Fruit fly (Drosophila melanogaster) whole organism, embryonic: ENCODE data around the gene ssp3.

ENCODE experiments used
- CG10209 ChIP-seq: fragments of 200-800 bp; sonication (Bioruptor generic); optimal IDR thresholded peaks from 3 replicates; lab custom pipeline; 2017; ENCODE audit warnings: missing biosample characterization, mild to moderate bottlenecking, missing genetic modification characterization, missing genetic modification reagents
- CG10274 ChIP-seq: fragments of 200-800 bp; sonication (Bioruptor generic); optimal IDR thresholded peaks from 3 replicates; lab custom pipeline; 2017; ENCODE audit warnings: missing biosample characterization, mild to moderate bottlenecking, missing genetic modification characterization
- CG10543 ChIP-seq: fragments of 200-800 bp; sonication (Bioruptor generic); optimal IDR thresholded peaks from 3 replicates; lab custom pipeline; 2017; ENCODE audit warnings: missing biosample characterization, mild to moderate bottlenecking, missing genetic modification characterization, moderate library complexity
- CG11085 ChIP-seq: fragments of 200-800 bp; sonication (Bioruptor generic); IDR thresholded peaks from 2 replicates; pipeline ENCODE4 v1.3.6; 2022; ENCODE audit warnings: missing biosample characterization, missing genetic modification characterization
- CG11093 ChIP-seq: fragments of 200-800 bp; sonication (Bioruptor generic); IDR thresholded peaks from 3 replicates; pipeline ENCODE4 v1.3.6; 2022; ENCODE audit warnings: missing biosample characterization, missing genetic modification characterization
- CG12104 ChIP-seq: fragments of 200-800 bp; sonication (Bioruptor generic); optimal IDR thresholded peaks from 3 replicates; lab custom pipeline; 2016; ENCODE audit warnings: missing biosample characterization, missing genetic modification characterization
- CG13775 ChIP-seq: fragments of 200-800 bp; sonication (Bioruptor generic); optimal IDR thresholded peaks from 3 replicates; lab custom pipeline; 2017; ENCODE audit warnings: missing biosample characterization, mild to moderate bottlenecking, missing genetic modification characterization
- CG15514 ChIP-seq: fragments of 200-800 bp; sonication (Bioruptor generic); optimal IDR thresholded peaks from 3 replicates; lab custom pipeline; 2017; ENCODE audit warnings: missing biosample characterization, missing genetic modification characterization, mild to moderate bottlenecking, moderate library complexity, missing genetic modification reagents
- CG18476 ChIP-seq: fragments of 200-800 bp; sonication (Bioruptor generic); optimal IDR thresholded peaks from 2 replicates; lab custom pipeline; 2016; ENCODE audit warnings: missing biosample characterization, mild to moderate bottlenecking, missing genetic modification characterization
- CG18764 ChIP-seq: fragments of 200-800 bp; sonication (Bioruptor generic); optimal IDR thresholded peaks from 3 replicates; lab custom pipeline; 2016; ENCODE audit warnings: missing biosample characterization, missing genetic modification characterization
- CG31365 ChIP-seq: fragments of 200-800 bp; sonication (Bioruptor generic); optimal IDR thresholded peaks from 2 replicates; lab custom pipeline; 2018; ENCODE audit warnings: missing biosample characterization, mild to moderate bottlenecking, missing genetic modification characterization
- CG3163 ChIP-seq: fragments of 200-800 bp; sonication (Bioruptor generic); optimal IDR thresholded peaks from 3 replicates; lab custom pipeline; 2016; ENCODE audit warnings: missing biosample characterization, missing genetic modification characterization
- CG3407 ChIP-seq: fragments of 200-800 bp; sonication (Bioruptor generic); optimal IDR thresholded peaks from 2 replicates; lab custom pipeline; 2018; ENCODE audit warnings: missing biosample characterization, mild to moderate bottlenecking, missing genetic modification characterization
- CG4282 ChIP-seq: fragments of 200-800 bp; sonication (Bioruptor generic); optimal IDR thresholded peaks from 2 replicates; lab custom pipeline; 2016; ENCODE audit warnings: missing biosample characterization, missing genetic modification characterization
- CG4424 ChIP-seq: fragments of 200-800 bp; sonication (Bioruptor generic); optimal IDR thresholded peaks from 3 replicates; lab custom pipeline; 2016; ENCODE audit warnings: missing biosample characterization, missing genetic modification characterization
- CG5953 ChIP-seq: fragments of 200-800 bp; sonication (Bioruptor generic); IDR thresholded peaks from 2 replicates; pipeline ENCODE4 v1.3.6; 2022; ENCODE audit warnings: missing biosample characterization, missing genetic modification characterization
- CG7928 ChIP-seq: fragments of 200-800 bp; sonication (Bioruptor generic); optimal IDR thresholded peaks from 2 replicates; lab custom pipeline; 2017; ENCODE audit warnings: missing biosample characterization, mild to moderate bottlenecking, missing genetic modification characterization
- CG9215 ChIP-seq: fragments of 200-800 bp; sonication (Bioruptor generic); IDR thresholded peaks from 2 replicates; pipeline ENCODE4 v1.3.6; 2022; ENCODE audit warnings: missing biosample characterization, missing genetic modification characterization
- CkIIα-i1 ChIP-seq: fragments of 200-800 bp; sonication (Bioruptor generic); IDR thresholded peaks from 2 replicates; pipeline ENCODE4 v1.3.6; 2022; ENCODE audit warnings: missing biosample characterization, missing genetic modification characterization
- Dref ChIP-seq: fragments of 200-800 bp; sonication (Bioruptor generic); IDR thresholded peaks from 2 replicates; pipeline ENCODE4 v1.3.6; 2022; ENCODE audit warnings: missing biosample characterization, missing genetic modification characterization
- Ets97D ChIP-seq: fragments of 200-800 bp; sonication (Bioruptor generic); optimal IDR thresholded peaks from 3 replicates; lab custom pipeline; 2016; ENCODE audit warnings: missing biosample characterization, missing genetic modification characterization
- H2.0 ChIP-seq: fragments of 200-800 bp; sonication (Bioruptor generic); IDR thresholded peaks from 2 replicates; pipeline ENCODE4 v1.3.6; 2022; ENCODE audit warnings: missing biosample characterization, missing genetic modification characterization
- HLHmδ ChIP-seq: fragments of 200-800 bp; sonication (Bioruptor generic); optimal IDR thresholded peaks from 2 replicates; lab custom pipeline; 2018; ENCODE audit warnings: missing biosample characterization, mild to moderate bottlenecking, missing genetic modification characterization, moderate library complexity
- Kr ChIP-seq: fragments of 200-800 bp; sonication (Bioruptor generic); optimal IDR thresholded peaks from 2 replicates; lab custom pipeline; 2017; ENCODE audit warnings: missing biosample characterization, mild to moderate bottlenecking, missing genetic modification characterization
- Meics ChIP-seq: fragments of 200-800 bp; sonication (Bioruptor generic); optimal IDR thresholded peaks from 2 replicates; lab custom pipeline; 2017; ENCODE audit warnings: missing biosample characterization, mild to moderate bottlenecking, missing genetic modification characterization
- Spps ChIP-seq: fragments of 200-800 bp; sonication (Bioruptor generic); optimal IDR thresholded peaks from 2 replicates; lab custom pipeline; 2018; ENCODE audit warnings: missing biosample characterization, mild to moderate bottlenecking, missing genetic modification characterization
- Vsx1 ChIP-seq: fragments of 200-800 bp; sonication (Bioruptor generic); optimal IDR thresholded peaks from 2 replicates; lab custom pipeline; 2017; ENCODE audit warnings: missing biosample characterization, mild to moderate bottlenecking, missing genetic modification characterization, missing genetic modification reagents
- Xrp1 ChIP-seq: fragments of 200-800 bp; sonication (Bioruptor generic); IDR thresholded peaks from 2 replicates; pipeline ENCODE4 v1.3.6; 2022; ENCODE audit warnings: missing biosample characterization, missing genetic modification characterization
- al ChIP-seq: fragments of 200-800 bp; sonication (Bioruptor generic); IDR thresholded peaks from 2 replicates; pipeline ENCODE4 v1.3.6; 2022; ENCODE audit warnings: missing biosample characterization, missing genetic modification characterization
- ara ChIP-seq: fragments of 200-800 bp; sonication (Bioruptor generic); IDR thresholded peaks from 2 replicates; pipeline ENCODE4 v1.3.6; 2022; ENCODE audit warnings: missing biosample characterization, missing genetic modification characterization
- btn ChIP-seq: fragments of 200-800 bp; sonication (Bioruptor generic); optimal IDR thresholded peaks from 2 replicates; lab custom pipeline; 2016; ENCODE audit warnings: missing biosample characterization, missing genetic modification characterization
- chif ChIP-seq, 2 experiments: fragments of 200-800 bp; sonication (Bioruptor generic); optimal IDR thresholded peaks; 3 replicates each; lab custom pipeline; 2016; ENCODE audit warnings: missing biosample characterization in 2 of 2, missing genetic modification characterization in 2 of 2
- chinmo ChIP-seq: fragments of 200-800 bp; sonication (Bioruptor generic); IDR thresholded peaks from 4 replicates; pipeline ENCODE4 v1.3.6; 2022; ENCODE audit warnings: missing biosample characterization, missing genetic modification characterization; ENCODE audit not compliant: partially characterized antibody
- crol ChIP-seq: fragments of 200-800 bp; sonication (Bioruptor generic); IDR thresholded peaks from 2 replicates; pipeline ENCODE4 v1.3.6; 2022; ENCODE audit warnings: missing biosample characterization, missing genetic modification characterization
- dati ChIP-seq: fragments of 200-800 bp; sonication (Bioruptor generic); IDR thresholded peaks from 2 replicates; pipeline ENCODE4 v1.3.6; 2022; ENCODE audit warnings: missing biosample characterization, missing genetic modification characterization
- dmrt99B ChIP-seq: fragments of 200-800 bp; sonication (Bioruptor generic); optimal IDR thresholded peaks from 2 replicates; lab custom pipeline; 2018; ENCODE audit warnings: missing biosample characterization, mild to moderate bottlenecking, missing genetic modification characterization, moderate library complexity
- emc ChIP-seq: fragments of 200-800 bp; sonication (Bioruptor generic); optimal IDR thresholded peaks from 2 replicates; lab custom pipeline; 2016; ENCODE audit warnings: missing biosample characterization, missing genetic modification characterization
- grn ChIP-seq: fragments of 200-800 bp; sonication (Bioruptor generic); optimal IDR thresholded peaks from 3 replicates; lab custom pipeline; 2017; ENCODE audit warnings: missing biosample characterization, missing genetic modification characterization
- hth ChIP-seq: fragments of >200 bp; optimal IDR thresholded peaks from 2 replicates; lab custom pipeline; 2017; ENCODE audit warnings: inconsistent platforms
- inv ChIP-seq: fragments of 200-800 bp; sonication (Bioruptor generic); IDR thresholded peaks from 2 replicates; pipeline ENCODE4 v1.3.6; 2022; ENCODE audit warnings: missing biosample characterization, missing genetic modification characterization; ENCODE audit not compliant: partially characterized antibody
- kah ChIP-seq: fragments of 200-800 bp; sonication (Bioruptor generic); optimal IDR thresholded peaks from 2 replicates; lab custom pipeline; 2018; ENCODE audit warnings: missing biosample characterization, mild to moderate bottlenecking, missing genetic modification characterization
- luna ChIP-seq: fragments of 200-800 bp; sonication (Bioruptor generic); optimal IDR thresholded peaks from 2 replicates; lab custom pipeline; 2016; ENCODE audit warnings: missing biosample characterization, missing genetic modification characterization
- peb ChIP-seq: fragments of 200-800 bp; sonication (Bioruptor generic); IDR thresholded peaks from 2 replicates; pipeline ENCODE4 v1.3.6; 2022; ENCODE audit warnings: missing biosample characterization, missing genetic modification characterization
- pros ChIP-seq: fragments of 200-800 bp; sonication (Bioruptor generic); optimal IDR thresholded peaks from 3 replicates; lab custom pipeline; 2019; ENCODE audit warnings: missing biosample characterization, mild to moderate bottlenecking, missing genetic modification characterization, moderate library complexity
- ranshi ChIP-seq: fragments of 200-800 bp; sonication (Bioruptor generic); IDR thresholded peaks from 2 replicates; pipeline ENCODE4 v1.3.6; 2022; ENCODE audit warnings: missing biosample characterization, missing genetic modification characterization
- rib ChIP-seq: fragments of 200-800 bp; sonication (Bioruptor generic); IDR thresholded peaks from 2 replicates; pipeline ENCODE4 v1.3.6; 2022; ENCODE audit warnings: missing biosample characterization, missing genetic modification characterization
- slbo ChIP-seq: fragments of 200-800 bp; sonication (Bioruptor generic); IDR thresholded peaks from 2 replicates; pipeline ENCODE4 v1.3.6; 2022; ENCODE audit warnings: missing biosample characterization, missing genetic modification characterization
- slou ChIP-seq: fragments of 200-800 bp; sonication (Bioruptor generic); optimal IDR thresholded peaks from 3 replicates; lab custom pipeline; 2016; ENCODE audit warnings: missing biosample characterization, missing genetic modification characterization
- slp2 ChIP-seq: fragments of 200-800 bp; sonication (Bioruptor generic); optimal IDR thresholded peaks from 2 replicates; lab custom pipeline; 2016; ENCODE audit warnings: missing biosample characterization, missing genetic modification characterization
- so ChIP-seq: fragments of 200-800 bp; sonication (Bioruptor generic); IDR thresholded peaks from 3 replicates; pipeline ENCODE4 v1.3.6; 2022; ENCODE audit warnings: missing biosample characterization, missing genetic modification characterization
- ssp ChIP-seq: fragments of 200-800 bp; sonication (Bioruptor generic); IDR thresholded peaks from 2 replicates; pipeline ENCODE4 v1.3.6; 2022; ENCODE audit warnings: missing biosample characterization, missing genetic modification characterization
- trh ChIP-seq: fragments of 200-800 bp; sonication (Bioruptor generic); optimal IDR thresholded peaks from 2 replicates; lab custom pipeline; 2016; ENCODE audit warnings: missing biosample characterization, missing genetic modification characterization

Gene ssp3

dm6 chr2L:18953512-18954254, 9.9 kb upstream of the ssp3 start (continued):
- TF ChIP-seq ranshi (GFP tag; lab: Robert Waterston, UW) (0 out of 2 replicates have a peak, but pooled peaks have one; percentile 25), pros (no peak), CG3163 (GFP tag; lab: Kevin White, UChicago) (no peak), CG10543 (GFP tag; lab: Kevin White, UChicago) (no peak), CG10274 (GFP tag; lab: Kevin White, UChicago) (no peak), luna (GFP tag; lab: Kevin White, UChicago) (no peak), CG31365 (tag; lab: Kevin White, UChicago) (no peak), btn (no peak), CG11093 (GFP tag; lab: Robert Waterston, UW) (no peak), HLHmδ (GFP tag; lab: Kevin White, UChicago) (no peak), Vsx1 (GFP tag; lab: Kevin White, UChicago) (no peak), hth (no peak), so (GFP tag; lab: Robert Waterston, UW) (no peak), kah (GFP tag; lab: Kevin White, UChicago) (no peak), peb (no peak), CG15514 (GFP tag; lab: Kevin White, UChicago) (no peak), emc (GFP tag; lab: Kevin White, UChicago) (no peak), CG9215 (no peak), Meics (GFP tag; lab: Kevin White, UChicago) (peak; percentile 73), inv (GFP tag; lab: Robert Waterston, UW) (no peak), Ets97D (no peak), CG3407 (GFP tag; lab: Kevin White, UChicago) (no peak), al (GFP tag; lab: Robert Waterston, UW) (no peak), chinmo (GFP tag; lab: Robert Waterston, UW) (no peak), slp2 (GFP tag; lab: Kevin White, UChicago) (no peak), CG18764 (GFP tag; lab: Kevin White, UChicago) (no peak), CkIIα-i1 (GFP tag; lab: Robert Waterston, UW) (no peak), CG10209 (peak; percentile 38), ssp (GFP tag; lab: Robert Waterston, UW) (no peak), dmrt99B (tag; lab: Kevin White, UChicago) (peak; percentile 40), Dref (GFP tag; lab: Robert Waterston, UW) (no peak), CG12104 (GFP tag; lab: Kevin White, UChicago) (no peak), trh (GFP tag; lab: Kevin White, UChicago) (no peak), grn (GFP tag; lab: Kevin White, UChicago) (no peak), crol (GFP tag; lab: Robert Waterston, UW) (no peak), slou (GFP tag; lab: Kevin White, UChicago) (no peak), rib (0 out of 2 replicates have a peak, but pooled peaks have one; percentile 4), Xrp1 (GFP tag; lab: Robert Waterston, UW) (no peak), CG4282 (no peak), chif (GFP tag; optimal IDR thresholded peaks at IDR 0.05; lab: Kevin White, UChicago) (no peak), Spps (tag; lab: Kevin White, UChicago) (no peak), ara (GFP tag; lab: Robert Waterston, UW) (no peak), CG5953 (GFP tag; lab: Robert Waterston, UW) (no peak), CG18476 (no peak), CG13775 (GFP tag; lab: Kevin White, UChicago) (peak; percentile 9), dati (GFP tag; lab: Robert Waterston, UW) (no peak), slbo (GFP tag; lab: Robert Waterston, UW) (peak; percentile 61), Kr (no peak), H2.0 (GFP tag; lab: Robert Waterston, UW) (no peak), CG11085 (GFP tag; lab: Robert Waterston, UW) (no peak), CG4424 (GFP tag; lab: Kevin White, UChicago) (no peak), CG7928 (GFP tag; lab: Kevin White, UChicago) (no peak)
